Fruit fly (Drosophila melanogaster) whole organism, embryonic: ENCODE results near the gene Rrp1.

ENCODE experiments used
- CG10147 ChIP-seq: fragments of 200-800 bp; sonication (Bioruptor generic); optimal IDR thresholded peaks from 2 replicates; lab custom pipeline; 2019; ENCODE audit warnings: missing biosample characterization, mild to moderate bottlenecking, missing genetic modification characterization, moderate library complexity
- CG10267 ChIP-seq: fragments of 200-800 bp; sonication (Bioruptor generic); optimal IDR thresholded peaks from 2 replicates; lab custom pipeline; 2018; ENCODE audit warnings: missing biosample characterization, mild to moderate bottlenecking, missing genetic modification characterization, moderate library complexity
- CG11093 ChIP-seq: fragments of 200-800 bp; sonication (Bioruptor generic); IDR thresholded peaks from 3 replicates; pipeline ENCODE4 v1.3.6; 2022; ENCODE audit warnings: missing biosample characterization, missing genetic modification characterization
- CG12155 ChIP-seq: fragments of 200-800 bp; sonication (Bioruptor generic); optimal IDR thresholded peaks from 3 replicates; lab custom pipeline; 2016; ENCODE audit warnings: missing biosample characterization, missing genetic modification characterization
- CG14667 ChIP-seq: fragments of 200-800 bp; sonication (Bioruptor generic); IDR thresholded peaks from 2 replicates; pipeline ENCODE4 v1.3.6; 2022; ENCODE audit warnings: missing biosample characterization, missing genetic modification characterization
- CG15479 ChIP-seq: fragments of 200-800 bp; sonication (Bioruptor generic); optimal IDR thresholded peaks from 3 replicates; lab custom pipeline; 2019; ENCODE audit warnings: missing biosample characterization, mild to moderate bottlenecking, missing genetic modification characterization, moderate library complexity
- CG17186 ChIP-seq: fragments of 200-800 bp; sonication (Bioruptor generic); optimal IDR thresholded peaks from 3 replicates; lab custom pipeline; 2017; ENCODE audit warnings: missing biosample characterization, missing genetic modification reagents, missing genetic modification characterization
- CG17802 ChIP-seq: fragments of 200-800 bp; sonication (Bioruptor generic); optimal IDR thresholded peaks from 2 replicates; lab custom pipeline; 2018; ENCODE audit warnings: missing biosample characterization, mild to moderate bottlenecking, missing genetic modification characterization, moderate library complexity
- CG2678 ChIP-seq: fragments of 200-800 bp; sonication (Bioruptor generic); optimal IDR thresholded peaks from 3 replicates; lab custom pipeline; 2019; ENCODE audit warnings: missing biosample characterization, mild to moderate bottlenecking, missing genetic modification characterization, moderate library complexity
- CG32767 ChIP-seq: fragments of 200-800 bp; sonication (Bioruptor generic); IDR thresholded peaks from 2 replicates; pipeline ENCODE4 v1.3.6; 2022; ENCODE audit warnings: missing biosample characterization, missing genetic modification characterization
- CG4854 ChIP-seq: fragments of 200-800 bp; sonication (Bioruptor generic); optimal IDR thresholded peaks from 2 replicates; lab custom pipeline; 2016; ENCODE audit warnings: missing biosample characterization, missing genetic modification characterization, inconsistent platforms
- CG6254 ChIP-seq: fragments of 200-800 bp; sonication (Bioruptor generic); optimal IDR thresholded peaks from 3 replicates; lab custom pipeline; 2017; ENCODE audit warnings: mild to moderate bottlenecking, missing biosample characterization, missing genetic modification reagents, missing genetic modification characterization
- CG6791 ChIP-seq: fragments of 200-800 bp; sonication (Bioruptor generic); IDR thresholded peaks from 3 replicates; pipeline ENCODE4 v1.3.6; 2022; ENCODE audit warnings: missing biosample characterization, missing genetic modification characterization; ENCODE audit not compliant: partially characterized antibody
- CG6854 ChIP-seq: fragments of 200-800 bp; sonication (Bioruptor generic); optimal IDR thresholded peaks from 3 replicates; lab custom pipeline; 2017; ENCODE audit warnings: missing biosample characterization, mild to moderate bottlenecking, missing genetic modification characterization
- D ChIP-seq, 2 experiments: fragments of 200-800 bp in 1 of 2; fragments of >200 bp in 1 of 2; sonication (Bioruptor generic) in 1 of 2; optimal IDR thresholded peaks; 2 replicates in 1 of 2; 3 replicates in 1 of 2; lab custom pipeline; 2017; ENCODE audit warnings: mild to moderate bottlenecking in 1 of 2, missing biosample characterization in 1 of 2, missing genetic modification characterization in 1 of 2, missing genetic modification reagents in 1 of 2
- Dip3 ChIP-seq: fragments of 200-800 bp; sonication (Bioruptor generic); optimal IDR thresholded peaks from 3 replicates; lab custom pipeline; 2016; ENCODE audit warnings: missing biosample characterization, missing genetic modification characterization
- E2f2 ChIP-seq: fragments of 200-800 bp; sonication (Bioruptor generic); IDR thresholded peaks from 2 replicates; pipeline ENCODE4 v1.3.6; 2022; ENCODE audit warnings: missing biosample characterization, missing genetic modification characterization
- Elba2 ChIP-seq: fragments of 200-800 bp; sonication (Bioruptor generic); optimal IDR thresholded peaks from 3 replicates; lab custom pipeline; 2016; ENCODE audit warnings: missing biosample characterization, missing genetic modification characterization
- Ets65A ChIP-seq: fragments of 200-800 bp; sonication (Bioruptor generic); peaks from one replicate; lab custom pipeline; 2016; ENCODE audit warnings: missing biosample characterization, missing genetic modification characterization
- H15 ChIP-seq: fragments of 200-800 bp; sonication (Bioruptor generic); IDR thresholded peaks from 3 replicates; pipeline ENCODE4 v1.3.6; 2022; ENCODE audit warnings: missing biosample characterization, missing genetic modification characterization
- Med ChIP-seq: fragments of 200-800 bp; sonication (Bioruptor generic); peaks from one replicate; lab custom pipeline; 2016; ENCODE audit warnings: missing biosample characterization, missing genetic modification characterization, mild to moderate bottlenecking, inconsistent platforms, moderate library complexity
- Ssrp ChIP-seq: fragments of 200-800 bp; sonication (Bioruptor generic); optimal IDR thresholded peaks from 2 replicates; lab custom pipeline; 2018; ENCODE audit warnings: missing biosample characterization, mild to moderate bottlenecking, missing genetic modification characterization, moderate library complexity
- YL-1 ChIP-seq: fragments of 200-800 bp; sonication (Bioruptor generic); optimal IDR thresholded peaks from 3 replicates; lab custom pipeline; 2017; ENCODE audit warnings: missing biosample characterization, mild to moderate bottlenecking, missing genetic modification characterization
- ac ChIP-seq: fragments of 200-800 bp; sonication (Bioruptor generic); optimal IDR thresholded peaks from 3 replicates; lab custom pipeline; 2017; ENCODE audit warnings: missing biosample characterization, mild to moderate bottlenecking, missing genetic modification characterization
- ato ChIP-seq: fragments of 200-800 bp; sonication (Bioruptor generic); IDR thresholded peaks from 2 replicates; pipeline ENCODE4 v1.3.6; 2022; ENCODE audit warnings: missing biosample characterization, missing genetic modification characterization; ENCODE audit not compliant: partially characterized antibody
- bcd ChIP-seq: fragments of 200-800 bp; sonication (Bioruptor generic); optimal IDR thresholded peaks from 2 replicates; lab custom pipeline; 2017; ENCODE audit warnings: missing biosample characterization, mild to moderate bottlenecking, missing genetic modification characterization
- cad ChIP-seq: fragments of >200 bp; optimal IDR thresholded peaks from 2 replicates; lab custom pipeline; 2017; ENCODE audit warnings: missing biosample characterization, missing genetic modification characterization
- cas ChIP-seq: fragments of 200-800 bp; sonication (Bioruptor generic); IDR thresholded peaks from 2 replicates; pipeline ENCODE4 v1.3.6; 2022; ENCODE audit warnings: missing biosample characterization, missing genetic modification characterization
- cg ChIP-seq: fragments of 200-800 bp; sonication (Bioruptor generic); optimal IDR thresholded peaks from 3 replicates; lab custom pipeline; 2019; ENCODE audit warnings: missing biosample characterization, mild to moderate bottlenecking, missing genetic modification characterization, moderate library complexity
- crol ChIP-seq: fragments of 200-800 bp; sonication (Bioruptor generic); IDR thresholded peaks from 2 replicates; pipeline ENCODE4 v1.3.6; 2022; ENCODE audit warnings: missing biosample characterization, missing genetic modification characterization
- da ChIP-seq: fragments of 200-800 bp; sonication (Bioruptor generic); optimal IDR thresholded peaks from 2 replicates; lab custom pipeline; 2016; ENCODE audit warnings: missing biosample characterization, missing genetic modification characterization
- dm ChIP-seq: fragments of 200-800 bp; sonication (Bioruptor generic); optimal IDR thresholded peaks from 3 replicates; lab custom pipeline; 2016; ENCODE audit warnings: missing biosample characterization, missing genetic modification characterization
- dpn ChIP-seq, 2 experiments: fragments of 200-800 bp; sonication (Bioruptor generic); optimal IDR thresholded peaks; 3 replicates each; lab custom pipeline; 2016; ENCODE audit warnings: missing biosample characterization in 2 of 2, missing genetic modification characterization in 2 of 2
- ems ChIP-seq: fragments of 200-800 bp; sonication (Bioruptor generic); optimal IDR thresholded peaks from 3 replicates; lab custom pipeline; 2016; ENCODE audit warnings: missing biosample characterization, missing genetic modification characterization
- ewg ChIP-seq: fragments of 200-800 bp; sonication (Bioruptor generic); optimal IDR thresholded peaks from 3 replicates; lab custom pipeline; 2017; ENCODE audit warnings: mild to moderate bottlenecking, missing biosample characterization, missing genetic modification reagents, missing genetic modification characterization
- eyg ChIP-seq: fragments of 200-800 bp; sonication (Bioruptor generic); optimal IDR thresholded peaks from 3 replicates; lab custom pipeline; 2016; ENCODE audit warnings: missing biosample characterization, missing genetic modification characterization
- fd102C ChIP-seq: fragments of 200-800 bp; sonication (Bioruptor generic); optimal IDR thresholded peaks from 2 replicates; lab custom pipeline; 2018; ENCODE audit warnings: missing biosample characterization, mild to moderate bottlenecking, missing genetic modification characterization, moderate library complexity
- fd3F ChIP-seq: fragments of 200-800 bp; sonication (Bioruptor generic); optimal IDR thresholded peaks from 2 replicates; lab custom pipeline; 2018; ENCODE audit warnings: missing biosample characterization, mild to moderate bottlenecking, missing genetic modification characterization, moderate library complexity
- jing ChIP-seq: fragments of 200-800 bp; sonication (Bioruptor generic); optimal IDR thresholded peaks from 2 replicates; lab custom pipeline; 2018; ENCODE audit warnings: missing biosample characterization, mild to moderate bottlenecking, missing genetic modification characterization
- kah ChIP-seq: fragments of 200-800 bp; sonication (Bioruptor generic); optimal IDR thresholded peaks from 2 replicates; lab custom pipeline; 2018; ENCODE audit warnings: missing biosample characterization, mild to moderate bottlenecking, missing genetic modification characterization
- knrl ChIP-seq: fragments of 200-800 bp; sonication (Bioruptor generic); IDR thresholded peaks from 3 replicates; pipeline ENCODE4 v1.3.6; 2022; ENCODE audit warnings: missing biosample characterization, missing genetic modification characterization; ENCODE audit not compliant: partially characterized antibody
- sens ChIP-seq: fragments of 200-800 bp; sonication (Bioruptor generic); peaks from one replicate; lab custom pipeline; 2016; ENCODE audit warnings: missing biosample characterization, missing genetic modification characterization
- slbo ChIP-seq: fragments of 200-800 bp; sonication (Bioruptor generic); IDR thresholded peaks from 2 replicates; pipeline ENCODE4 v1.3.6; 2022; ENCODE audit warnings: missing biosample characterization, missing genetic modification characterization
- so ChIP-seq: fragments of 200-800 bp; sonication (Bioruptor generic); IDR thresholded peaks from 3 replicates; pipeline ENCODE4 v1.3.6; 2022; ENCODE audit warnings: missing biosample characterization, missing genetic modification characterization
- tll ChIP-seq, 2 experiments: fragments of 200-800 bp in 1 of 2; fragments of >200 bp in 1 of 2; sonication (Bioruptor generic) in 1 of 2; optimal IDR thresholded peaks; 2 replicates each; lab custom pipeline; 2017 to 2019; ENCODE audit warnings: missing biosample characterization in 2 of 2, missing genetic modification characterization in 2 of 2, mild to moderate bottlenecking in 1 of 2, moderate library complexity in 1 of 2
- tna ChIP-seq: fragments of 200-800 bp; sonication (Bioruptor generic); IDR thresholded peaks from 2 replicates; pipeline ENCODE4 v1.3.6; 2022; ENCODE audit warnings: missing biosample characterization, missing genetic modification characterization; ENCODE audit not compliant: partially characterized antibody
- vvl ChIP-seq: fragments of 200-800 bp; sonication (Bioruptor generic); IDR thresholded peaks from 2 replicates; pipeline ENCODE4 v1.3.6; 2022; ENCODE audit warnings: missing biosample characterization, missing genetic modification characterization
- zen ChIP-seq: fragments of 200-800 bp; sonication (Bioruptor generic); optimal IDR thresholded peaks from 3 replicates; lab custom pipeline; 2018; ENCODE audit warnings: missing biosample characterization, mild to moderate bottlenecking, missing genetic modification characterization, moderate library complexity
- zf30C ChIP-seq: fragments of 200-800 bp; sonication (Bioruptor generic); optimal IDR thresholded peaks from 3 replicates; lab custom pipeline; 2018; ENCODE audit warnings: missing biosample characterization, mild to moderate bottlenecking, missing genetic modification characterization
- zfh1 ChIP-seq: fragments of 200-800 bp; sonication (Bioruptor generic); IDR thresholded peaks from 3 replicates; pipeline ENCODE4 v1.3.6; 2022; ENCODE audit warnings: missing biosample characterization, missing genetic modification characterization

Gene Rrp1

dm6 chr2L:2999609-3000008, 27.3 kb upstream of the Rrp1 start:
- no peak for TF ChIP-seq slbo (GFP tag; lab: Robert Waterston, UW)
- TF ChIP-seq CG10147 (GFP tag; lab: Kevin White, UChicago): no peak
- TF ChIP-seq CG32767 (GFP tag; lab: Robert Waterston, UW): 0 out of 2 replicates have a peak, but pooled peaks have one; percentile 36
- peak; percentile 41 for TF ChIP-seq D (optimal IDR thresholded peaks at IDR 0.05; lab: Kevin White, UChicago)
- no peak for TF ChIP-seq D (GFP tag; optimal IDR thresholded peaks at IDR 0.05; lab: Kevin White, UChicago)
- no peak for TF ChIP-seq cas (GFP tag; lab: Robert Waterston, UW)
- no peak for TF ChIP-seq da
- TF ChIP-seq Ets65A: peak; percentile 9
- no peak for TF ChIP-seq ems (GFP tag; lab: Kevin White, UChicago)
- no peak for TF ChIP-seq CG17802 (tag; lab: Kevin White, UChicago)
- TF ChIP-seq Dip3 (GFP tag; lab: Kevin White, UChicago): no peak
- TF ChIP-seq dm (GFP tag; lab: Kevin White, UChicago): no peak
- TF ChIP-seq YL-1 (GFP tag; lab: Kevin White, UChicago): peak; percentile 3
- TF ChIP-seq CG11093 (GFP tag; lab: Robert Waterston, UW): no peak
- TF ChIP-seq dpn (GFP tag; optimal IDR thresholded peaks at IDR 0.05; lab: Kevin White, UChicago): no peak
- peak; percentile 61 for TF ChIP-seq zf30C
- TF ChIP-seq ato (GFP tag; lab: Robert Waterston, UW): no peak
- peak; percentile 3 for TF ChIP-seq Med (GFP tag; lab: Kevin White, UChicago)
- TF ChIP-seq CG6254: peak; percentile 92
- no peak for TF ChIP-seq Elba2 (GFP tag; lab: Kevin White, UChicago)
- TF ChIP-seq bcd (GFP tag; lab: Kevin White, UChicago): no peak
- TF ChIP-seq E2f2 (GFP tag; lab: Robert Waterston, UW): no peak
- no peak for TF ChIP-seq H15 (GFP tag; lab: Robert Waterston, UW)
- TF ChIP-seq tna (GFP tag; lab: Robert Waterston, UW): no peak
- no peak for TF ChIP-seq vvl (GFP tag; lab: Robert Waterston, UW)
- TF ChIP-seq crol (GFP tag; lab: Robert Waterston, UW): no peak
- no peak for TF ChIP-seq so (GFP tag; lab: Robert Waterston, UW)
- peak; percentile 88 for TF ChIP-seq CG15479 (GFP tag; lab: Kevin White, UChicago)
- no peak for TF ChIP-seq CG2678
- TF ChIP-seq fd3F (GFP tag; lab: Kevin White, UChicago): no peak
- no peak for TF ChIP-seq jing
- no peak for TF ChIP-seq CG4854 (GFP tag; lab: Kevin White, UChicago)
- peak; percentile 30; the same call in 1 of the 3 replicates for TF ChIP-seq zfh1 (GFP tag; lab: Robert Waterston, UW)
- TF ChIP-seq CG17186 (GFP tag; lab: Kevin White, UChicago): no peak
- no peak for TF ChIP-seq kah (GFP tag; lab: Kevin White, UChicago)
- TF ChIP-seq Ssrp (tag; lab: Kevin White, UChicago): no peak
- TF ChIP-seq CG6791 (GFP tag; lab: Robert Waterston, UW): peak; percentile 5; the same call in 1 of the 3 replicates
- no peak for TF ChIP-seq CG10267 (tag; lab: Kevin White, UChicago)
- TF ChIP-seq CG6854 (GFP tag; lab: Kevin White, UChicago): no peak
- peak; percentile 41 for TF ChIP-seq zen (tag; lab: Kevin White, UChicago)
- no peak for TF ChIP-seq CG14667
- TF ChIP-seq knrl (GFP tag; lab: Robert Waterston, UW): no peak
- TF ChIP-seq ewg (GFP tag; lab: Kevin White, UChicago): peak; percentile 49
- peak in 1 of 2 experiments; percentile 50 for TF ChIP-seq tll (GFP tag; optimal IDR thresholded peaks at IDR 0.05; lab: Kevin White, UChicago)
- no peak for TF ChIP-seq eyg
- TF ChIP-seq cad (GFP tag; lab: Kevin White, UChicago): peak; percentile 3
- peak; percentile 23 for TF ChIP-seq cg (GFP tag; lab: Kevin White, UChicago)
- TF ChIP-seq fd102C (GFP tag; lab: Kevin White, UChicago): peak; percentile 72
- TF ChIP-seq sens (GFP tag; lab: Kevin White, UChicago): peak; percentile 15
- peak; percentile 44 for TF ChIP-seq ac (GFP tag; lab: Kevin White, UChicago)
- no peak for TF ChIP-seq CG12155 (GFP tag; lab: Kevin White, UChicago)
